Worm (Caenorhabditis elegans): Measurements from ENCODE around the gene lgc-31.

lgc-31 gene

ce11 chrV:15464402-15464801 is 57.4 kb downstream of the lgc-31 start, which contains the start of gene rocf-1:
TSS of gene rocf-1 (minus strand) at chrV:15464502.
- no peak for TF ChIP-seq ztf-11 (tag; optimal IDR thresholded peaks at IDR 0.05)
- TF ChIP-seq blmp-1 (tag; optimal IDR thresholded peaks at IDR 0.05; ENCODE audit: insufficient read depth), result no peak
- no peak for TF ChIP-seq ama-1 (optimal IDR thresholded peaks at IDR 0.05)
- no peak for TF ChIP-seq elt-1 (tag; optimal IDR thresholded peaks at IDR 0.05)
- TF ChIP-seq lsy-2 (tag; optimal IDR thresholded peaks at IDR 0.05), result no peak
- no peak for TF ChIP-seq nhr-129 (tag; optimal IDR thresholded peaks at IDR 0.05)
- no peak for TF ChIP-seq F13H6.1 (tag; optimal IDR thresholded peaks at IDR 0.05)
- TF ChIP-seq ceh-16 (tag; optimal IDR thresholded peaks at IDR 0.05), result no peak
- no peak for TF ChIP-seq nhr-25 (tag; optimal IDR thresholded peaks at IDR 0.05)
- TF ChIP-seq lin-11 (tag; optimal IDR thresholded peaks at IDR 0.05), result no peak
- TF ChIP-seq Y55F3AM.14 (GFP tag; optimal IDR thresholded peaks at IDR 0.05), result no peak
- TF ChIP-seq nhr-21 (tag; optimal IDR thresholded peaks at IDR 0.05), result no peak
- no peak for TF ChIP-seq sma-9 (GFP tag; optimal IDR thresholded peaks at IDR 0.05)
- TF ChIP-seq sma-9 (tag; optimal IDR thresholded peaks at IDR 0.05), result no peak
- TF ChIP-seq snpc-4 (tag; optimal IDR thresholded peaks at IDR 0.05), result no peak
- TF ChIP-seq ztf-1 (GFP tag; conservative IDR thresholded peaks at IDR 0.05), result no peak
- TF ChIP-seq fos-1 (tag; optimal IDR thresholded peaks at IDR 0.05), result no peak
- TF ChIP-seq R02D3.7 (tag; optimal IDR thresholded peaks at IDR 0.05), result no peak
- no peak for TF ChIP-seq nhr-77 (tag; optimal IDR thresholded peaks at IDR 0.05)
